Fruit fly (Drosophila melanogaster) whole organism: ENCODE data around the gene mud.

Experiments used
- CG8478 ChIP-seq: fragments of >200 bp; optimal IDR thresholded peaks from 2 replicates; lab custom pipeline; 2018; ENCODE audit warnings: inconsistent platforms
- Dll ChIP-seq: fragments of >200 bp; optimal IDR thresholded peaks from 2 replicates; lab custom pipeline; 2017
- EcR ChIP-seq, 2 experiments: fragments of >200 bp; optimal IDR thresholded peaks; 2 replicates each; lab custom pipeline; 2017; ENCODE audit warnings: missing biosample characterization in 2 of 2, missing genetic modification characterization in 2 of 2, missing genetic modification reagents in 2 of 2
- pan ChIP-seq: fragments of >200 bp; optimal IDR thresholded peaks from 2 replicates; lab custom pipeline; 2017
- psq ChIP-seq: fragments of >200 bp; optimal IDR thresholded peaks from 2 replicates; lab custom pipeline; 2017
- usp ChIP-seq: fragments of >200 bp; optimal IDR thresholded peaks from 2 replicates; lab custom pipeline; 2017; ENCODE audit warnings: missing biosample characterization, missing genetic modification characterization, mixed read lengths

The mud gene

dm6 chrX:14260863-14261262, 13.3 kb downstream of the mud start, which contains the start of the genes CG46317 and Tat:
Gene CG46317 (plus strand): TSS chrX:14261223.
Gene Tat (plus strand): TSS chrX:14261223.
- TF ChIP-seq CG8478 (lab: Kevin White, UChicago) (no peak), pan (lab: Kevin White, UChicago) (no peak), psq (lab: Kevin White, UChicago) (no peak), Dll (no peak), usp (GFP tag; lab: Kevin White, UChicago) (no peak), EcR (GFP tag; optimal IDR thresholded peaks at IDR 0.05; lab: Kevin White, UChicago) (no peak)

- TF ChIP-seq usp (GFP tag; lab: Kevin White, UChicago) = no peak
Measured at dm6 chrX:14265149-14265548, 17.6 kb downstream of the mud start.

dm6 chrX:14266075-14266474, 18.5 kb downstream of the mud start, which contains the start of the genes CG13404 and na:
Gene CG13404 (minus strand): TSS chrX:14266250.
Gene na (plus strand): TSS chrX:14266367.
- no peak for TF ChIP-seq CG8478 (lab: Kevin White, UChicago)
- TF ChIP-seq usp (GFP tag; lab: Kevin White, UChicago) = no peak
- TF ChIP-seq pan (lab: Kevin White, UChicago) = no peak
- TF ChIP-seq psq (lab: Kevin White, UChicago) = no peak
- TF ChIP-seq Dll = no peak

- TF ChIP-seq Dll = no peak
Measured at dm6 chrX:14277435-14277834, 29.9 kb downstream of the mud start, which contains the start of gene Muc12Ea. Gene Muc12Ea (plus strand): TSS chrX:14277735.

- no peak for TF ChIP-seq CG8478 (lab: Kevin White, UChicago)
Measured at dm6 chrX:14289293-14289692, 41.8 kb downstream of the mud start, which contains the start of gene CG9400. Gene CG9400 (minus strand): TSS chrX:14289393.
